Fruit fly (Drosophila melanogaster) whole organism, wandering third instar larva: ENCODE data around the gene CG31075.

Source experiments
- Dif ChIP-seq: fragments of 200-275, 200-300 bp; sonication (Bioruptor generic); optimal IDR thresholded peaks from 2 replicates; lab custom pipeline; 2018; ENCODE audit warnings: missing biosample characterization, missing genetic modification characterization; ENCODE audit not compliant: partially characterized antibody
- N ChIP-seq: fragments of >200 bp; optimal IDR thresholded peaks from 2 replicates; lab custom pipeline; 2018; ENCODE audit warnings: missing biosample characterization, missing external identifiers, missing genetic modification characterization
- OdsH ChIP-seq: fragments of 200-800 bp; sonication (Bioruptor generic); optimal IDR thresholded peaks from 2 replicates; lab custom pipeline; 2016; ENCODE audit warnings: missing biosample characterization, mild to moderate bottlenecking, missing genetic modification characterization
- br ChIP-seq: fragments of 200-800 bp; sonication (Bioruptor generic); optimal IDR thresholded peaks from 2 replicates; lab custom pipeline; 2016; ENCODE audit warnings: missing biosample characterization, missing genetic modification characterization
- dmrt93B ChIP-seq: fragments of 200-800 bp; sonication (Bioruptor generic); optimal IDR thresholded peaks from 2 replicates; lab custom pipeline; 2018; ENCODE audit warnings: missing biosample characterization, mild to moderate bottlenecking, missing genetic modification characterization
- fru ChIP-seq: fragments of 200-800 bp; sonication (Bioruptor generic); optimal IDR thresholded peaks from 3 replicates; lab custom pipeline; 2016; ENCODE audit warnings: missing biosample characterization, mild to moderate bottlenecking, missing genetic modification characterization
- jim ChIP-seq: fragments of 175-275, 200-325 bp; sonication (Bioruptor generic); optimal IDR thresholded peaks from 2 replicates; lab custom pipeline; 2016; ENCODE audit warnings: missing biosample characterization, mild to moderate bottlenecking, missing genetic modification characterization
- pan ChIP-seq: fragments of >200 bp; optimal IDR thresholded peaks from 2 replicates; lab custom pipeline; 2017
- usp ChIP-seq: fragments of >200 bp; optimal IDR thresholded peaks from 2 replicates; lab custom pipeline; 2017; ENCODE audit warnings: missing biosample characterization, missing genetic modification characterization

dm6 chr3R:27019701-27020172, 31.4 kb upstream of the CG31075 start, which contains the start of gene CG17191:
- TF ChIP-seq usp (GFP tag; lab: Kevin White, UChicago) (no peak), fru (GFP tag; lab: Kevin White, UChicago) (no peak), Dif (GFP tag; lab: Kevin White, UChicago) (no peak), dmrt93B (GFP tag; lab: Kevin White, UChicago) (no peak), N (GFP tag; lab: Kevin White, UChicago) (no peak), br (no peak), OdsH (GFP tag; lab: Kevin White, UChicago) (no peak), jim (GFP tag; lab: Kevin White, UChicago) (no peak), pan (lab: Kevin White, UChicago) (no peak)
